Fruit fly (Drosophila melanogaster) whole organism, embryonic: ENCODE results near the gene CG31960.
A peak's percentile ranks its signal among the peaks of the same experiment; 100 is the strongest.

Experiments used
- Atf6 ChIP-seq: fragments of 200-800 bp; sonication (Bioruptor generic); IDR thresholded peaks from 2 replicates; pipeline ENCODE4 v1.3.6; 2022; ENCODE audit warnings: missing biosample characterization, missing genetic modification characterization
- Bteb2 ChIP-seq: fragments of 200-800 bp; sonication (Bioruptor generic); optimal IDR thresholded peaks from 2 replicates; lab custom pipeline; 2016; ENCODE audit warnings: missing biosample characterization, missing genetic modification characterization
- CG10565 ChIP-seq: fragments of 200-800 bp; sonication (Bioruptor generic); optimal IDR thresholded peaks from 3 replicates; lab custom pipeline; 2016; ENCODE audit warnings: missing biosample characterization, mild to moderate bottlenecking, missing genetic modification characterization
- CG11504 ChIP-seq: fragments of 200-800 bp; sonication (Bioruptor generic); optimal IDR thresholded peaks from 3 replicates; lab custom pipeline; 2019; ENCODE audit warnings: missing biosample characterization, mild to moderate bottlenecking, missing genetic modification characterization, moderate library complexity
- CG12236 ChIP-seq: fragments of 200-800 bp; sonication (Bioruptor generic); optimal IDR thresholded peaks from 2 replicates; lab custom pipeline; 2016; ENCODE audit warnings: missing biosample characterization, missing genetic modification characterization
- CG14965 ChIP-seq: fragments of 200-800 bp; sonication (Bioruptor generic); optimal IDR thresholded peaks from 2 replicates; lab custom pipeline; 2016; ENCODE audit warnings: missing biosample characterization, missing genetic modification characterization, borderline replicate concordance
- CG17385 ChIP-seq: fragments of 200-800 bp; sonication (Bioruptor generic); optimal IDR thresholded peaks from 3 replicates; lab custom pipeline; 2018; ENCODE audit warnings: missing biosample characterization, mild to moderate bottlenecking, missing genetic modification characterization
- CG17829 ChIP-seq: fragments of 200-800 bp; optimal IDR thresholded peaks from 2 replicates; lab custom pipeline; 2019; ENCODE audit warnings: missing biosample characterization, mild to moderate bottlenecking, missing genetic modification characterization, moderate library complexity
- CG18262 ChIP-seq: fragments of 200-800 bp; optimal IDR thresholded peaks from 3 replicates; lab custom pipeline; 2019; ENCODE audit warnings: missing biosample characterization, mild to moderate bottlenecking, missing genetic modification characterization, moderate library complexity
- CG1832 ChIP-seq: fragments of 200-800 bp; sonication (Bioruptor generic); optimal IDR thresholded peaks from 2 replicates; lab custom pipeline; 2017; ENCODE audit warnings: missing biosample characterization, mild to moderate bottlenecking, missing genetic modification characterization, inconsistent platforms
- CG18476 ChIP-seq: fragments of 200-800 bp; sonication (Bioruptor generic); optimal IDR thresholded peaks from 2 replicates; lab custom pipeline; 2016; ENCODE audit warnings: missing biosample characterization, mild to moderate bottlenecking, missing genetic modification characterization
- CG30403 ChIP-seq: fragments of 200-800 bp; sonication (Bioruptor generic); optimal IDR thresholded peaks from 3 replicates; lab custom pipeline; 2016; ENCODE audit warnings: missing biosample characterization, missing genetic modification characterization
- CG31388 ChIP-seq: fragments of 200-800 bp; sonication (Bioruptor generic); optimal IDR thresholded peaks from 2 replicates; lab custom pipeline; 2016; ENCODE audit warnings: missing biosample characterization, missing genetic modification characterization
- CG4282 ChIP-seq: fragments of 200-800 bp; sonication (Bioruptor generic); optimal IDR thresholded peaks from 2 replicates; lab custom pipeline; 2016; ENCODE audit warnings: missing biosample characterization, missing genetic modification characterization
- CG4617 ChIP-seq: fragments of 200-800 bp; sonication (Bioruptor generic); optimal IDR thresholded peaks from 3 replicates; lab custom pipeline; 2016; ENCODE audit warnings: missing biosample characterization, missing genetic modification characterization, borderline replicate concordance
- CG4707 ChIP-seq: fragments of 200-800 bp; sonication (Bioruptor generic); optimal IDR thresholded peaks from 2 replicates; lab custom pipeline; 2018; ENCODE audit warnings: missing biosample characterization, mild to moderate bottlenecking, missing genetic modification characterization, moderate library complexity
- CG4854 ChIP-seq: fragments of 200-800 bp; sonication (Bioruptor generic); optimal IDR thresholded peaks from 2 replicates; lab custom pipeline; 2016; ENCODE audit warnings: missing biosample characterization, missing genetic modification characterization, inconsistent platforms
- CG6765 ChIP-seq: fragments of 200-800 bp; sonication (Bioruptor generic); optimal IDR thresholded peaks from 3 replicates; lab custom pipeline; 2017; ENCODE audit warnings: missing biosample characterization, mild to moderate bottlenecking, missing genetic modification characterization
- CG7556 ChIP-seq: fragments of 200-800 bp; sonication (Bioruptor generic); optimal IDR thresholded peaks from 2 replicates; lab custom pipeline; 2017; ENCODE audit warnings: missing biosample characterization, mild to moderate bottlenecking, missing genetic modification characterization
- CG8089 ChIP-seq: fragments of 200-800 bp; sonication (Bioruptor generic); optimal IDR thresholded peaks from 3 replicates; lab custom pipeline; 2016; ENCODE audit warnings: missing biosample characterization, missing genetic modification characterization
- CG8388 ChIP-seq: fragments of 200-800 bp; sonication (Bioruptor generic); optimal IDR thresholded peaks from 2 replicates; lab custom pipeline; 2019; ENCODE audit warnings: missing biosample characterization, mild to moderate bottlenecking, missing genetic modification characterization, moderate library complexity
- CG9797 ChIP-seq: fragments of 200-800 bp; sonication (Bioruptor generic); optimal IDR thresholded peaks from 3 replicates; lab custom pipeline; 2018; ENCODE audit warnings: missing biosample characterization, mild to moderate bottlenecking, missing genetic modification characterization
- CG9932 ChIP-seq: fragments of 200-800 bp; sonication (Bioruptor generic); IDR thresholded peaks from 2 replicates; pipeline ENCODE4 v1.3.6; 2022; ENCODE audit warnings: missing biosample characterization, missing genetic modification characterization
- CkIIα-i1 ChIP-seq: fragments of 200-800 bp; sonication (Bioruptor generic); IDR thresholded peaks from 2 replicates; pipeline ENCODE4 v1.3.6; 2022; ENCODE audit warnings: missing biosample characterization, missing genetic modification characterization
- Elba2 ChIP-seq: fragments of 200-800 bp; sonication (Bioruptor generic); optimal IDR thresholded peaks from 3 replicates; lab custom pipeline; 2016; ENCODE audit warnings: missing biosample characterization, missing genetic modification characterization
- HLH54F ChIP-seq: fragments of 200-800 bp; sonication (Bioruptor generic); optimal IDR thresholded peaks from 3 replicates; lab custom pipeline; 2016; ENCODE audit warnings: missing biosample characterization, missing genetic modification characterization
- Hmx ChIP-seq: fragments of 200-800 bp; sonication (Bioruptor generic); optimal IDR thresholded peaks from 2 replicates; lab custom pipeline; 2016; ENCODE audit warnings: missing biosample characterization, missing genetic modification characterization
- NFAT ChIP-seq: fragments of 200-800 bp; sonication (Bioruptor generic); IDR thresholded peaks from 2 replicates; pipeline ENCODE4 v1.3.6; 2022; ENCODE audit warnings: missing biosample characterization, missing genetic modification characterization
- Oli ChIP-seq: fragments of 200-800 bp; sonication (Bioruptor generic); optimal IDR thresholded peaks from 2 replicates; lab custom pipeline; 2018; ENCODE audit warnings: missing biosample characterization, mild to moderate bottlenecking, missing genetic modification characterization, moderate library complexity
- Rx ChIP-seq: fragments of 200-800 bp; sonication (Bioruptor generic); IDR thresholded peaks from 2 replicates; pipeline ENCODE4 v1.3.6; 2022; ENCODE audit warnings: missing biosample characterization, missing genetic modification characterization
- ab ChIP-seq: fragments of 200-800 bp; sonication (Bioruptor generic); optimal IDR thresholded peaks from 2 replicates; lab custom pipeline; 2016; ENCODE audit warnings: missing biosample characterization, missing genetic modification characterization
- ase ChIP-seq: fragments of 200-800 bp; sonication (Bioruptor generic); IDR thresholded peaks from 3 replicates; pipeline ENCODE4 v1.3.6; 2022; ENCODE audit warnings: missing biosample characterization, missing genetic modification characterization
- bbx ChIP-seq: fragments of 200-800 bp; sonication (Bioruptor generic); IDR thresholded peaks from 2 replicates; pipeline ENCODE4 v1.3.6; 2022; ENCODE audit warnings: missing biosample characterization, missing genetic modification characterization; ENCODE audit not compliant: partially characterized antibody
- bigmax ChIP-seq: fragments of 200-800 bp; sonication (Bioruptor generic); optimal IDR thresholded peaks from 2 replicates; lab custom pipeline; 2018; ENCODE audit warnings: missing biosample characterization, mild to moderate bottlenecking, missing genetic modification characterization
- crp ChIP-seq, 2 experiments: fragments of 200-800 bp; sonication (Bioruptor generic); optimal IDR thresholded peaks; 2 replicates in 1 of 2; 3 replicates in 1 of 2; lab custom pipeline; 2017; ENCODE audit warnings: missing biosample characterization in 2 of 2, missing genetic modification characterization in 2 of 2, mild to moderate bottlenecking in 1 of 2, moderate library complexity in 1 of 2
- dan ChIP-seq: fragments of 200-800 bp; sonication (Bioruptor generic); IDR thresholded peaks from 2 replicates; pipeline ENCODE4 v1.3.6; 2022; ENCODE audit warnings: missing biosample characterization, missing genetic modification characterization
- dimm ChIP-seq: fragments of 200-800 bp; sonication (Bioruptor generic); IDR thresholded peaks from 2 replicates; pipeline ENCODE4 v1.3.6; 2022; ENCODE audit warnings: missing biosample characterization, missing genetic modification characterization
- dpn ChIP-seq, 2 experiments: fragments of 200-800 bp; sonication (Bioruptor generic); optimal IDR thresholded peaks; 3 replicates each; lab custom pipeline; 2016; ENCODE audit warnings: missing biosample characterization in 2 of 2, missing genetic modification characterization in 2 of 2
- esg ChIP-seq: fragments of 200-800 bp; sonication (Bioruptor generic); conservative IDR thresholded peaks from 2 replicates; pipeline ENCODE4 v1.3.6; 2022; ENCODE audit warnings: missing biosample characterization, missing genetic modification characterization
- eyg ChIP-seq: fragments of 200-800 bp; sonication (Bioruptor generic); optimal IDR thresholded peaks from 3 replicates; lab custom pipeline; 2016; ENCODE audit warnings: missing biosample characterization, missing genetic modification characterization
- kay ChIP-seq: fragments of 200-800 bp; sonication (Bioruptor generic); optimal IDR thresholded peaks from 2 replicates; lab custom pipeline; 2016; ENCODE audit warnings: missing biosample characterization, missing genetic modification characterization
- kni ChIP-seq: fragments of 200-800 bp; sonication (Bioruptor generic); optimal IDR thresholded peaks from 3 replicates; lab custom pipeline; 2017; ENCODE audit warnings: mild to moderate bottlenecking, missing biosample characterization, missing genetic modification reagents, missing genetic modification characterization
- mam ChIP-seq: fragments of 200-800 bp; sonication (Bioruptor generic); optimal IDR thresholded peaks from 3 replicates; lab custom pipeline; 2016; ENCODE audit warnings: missing biosample characterization, missing genetic modification characterization
- nmo ChIP-seq: fragments of 200-800 bp; sonication (Bioruptor generic); optimal IDR thresholded peaks from 2 replicates; lab custom pipeline; 2018; ENCODE audit warnings: missing biosample characterization, mild to moderate bottlenecking, missing genetic modification characterization, moderate library complexity
- p53 ChIP-seq: fragments of 200-800 bp; sonication (Bioruptor generic); optimal IDR thresholded peaks from 2 replicates; lab custom pipeline; 2016; ENCODE audit warnings: missing biosample characterization, missing genetic modification characterization
- row ChIP-seq: fragments of 200-800 bp; sonication (Bioruptor generic); IDR thresholded peaks from 3 replicates; pipeline ENCODE4 v1.3.6; 2022; ENCODE audit warnings: missing biosample characterization, missing genetic modification characterization
- sim ChIP-seq: fragments of 200-800 bp; sonication (Bioruptor generic); IDR thresholded peaks from 2 replicates; pipeline ENCODE4 v1.3.6; 2022; ENCODE audit warnings: missing biosample characterization, missing genetic modification characterization
- tio ChIP-seq: fragments of 200-800 bp; sonication (Bioruptor generic); optimal IDR thresholded peaks from 2 replicates; lab custom pipeline; 2017; ENCODE audit warnings: missing biosample characterization, missing genetic modification characterization, inconsistent platforms
- wek ChIP-seq: fragments of 200-800 bp; sonication (Bioruptor generic); optimal IDR thresholded peaks from 3 replicates; lab custom pipeline; 2018; ENCODE audit warnings: missing biosample characterization, mild to moderate bottlenecking, missing genetic modification characterization, moderate library complexity
- zen2 ChIP-seq: fragments of 200-800 bp; sonication (Bioruptor generic); IDR thresholded peaks from 3 replicates; pipeline ENCODE4 v1.3.6; 2022; ENCODE audit warnings: missing biosample characterization, missing genetic modification characterization; ENCODE audit not compliant: partially characterized antibody

CG31960 gene

DNA sequence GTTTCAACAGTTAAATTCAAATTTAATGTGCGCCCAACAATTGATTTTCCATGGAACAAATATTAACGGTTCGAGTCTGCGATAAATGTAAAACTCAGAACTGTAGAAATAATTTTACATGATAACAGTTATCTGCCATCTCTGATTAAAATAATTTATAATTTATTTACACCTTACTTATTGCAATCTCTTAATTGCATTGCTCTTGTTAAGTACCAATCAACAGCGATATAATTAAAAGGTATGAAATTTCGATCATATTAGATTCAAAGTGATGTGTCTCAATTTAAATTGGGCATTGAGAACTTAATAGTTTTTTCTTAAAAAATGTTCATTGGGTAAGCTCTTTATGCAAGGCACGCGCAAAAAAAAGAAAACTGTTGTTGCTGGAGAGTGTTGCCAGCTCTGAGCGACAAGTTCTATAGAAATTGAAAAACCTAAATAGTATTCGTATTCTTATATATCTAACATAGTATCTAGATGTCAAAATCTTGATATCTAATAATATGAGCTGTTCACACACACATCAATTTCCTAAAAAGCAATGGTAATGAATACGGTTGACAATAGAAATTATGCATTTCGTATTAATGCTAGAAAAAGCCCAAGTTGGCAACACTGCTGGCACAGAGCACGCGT lies 18.2 kb downstream of the CG31960 start (continued):
- peak; percentile 10 for TF ChIP-seq CG10565
- no peak for TF ChIP-seq CG8388 (GFP tag; lab: Kevin White, UChicago)
- TF ChIP-seq Rx (GFP tag; lab: Robert Waterston, UW) = no peak
- no peak for TF ChIP-seq CG11504
- no peak for TF ChIP-seq sim (GFP tag; lab: Robert Waterston, UW)
- peak; percentile 94 for TF ChIP-seq row (GFP tag; lab: Robert Waterston, UW)
- no peak for TF ChIP-seq bigmax (GFP tag; lab: Kevin White, UChicago)
- TF ChIP-seq nmo (GFP tag; lab: Kevin White, UChicago) = peak; percentile 69
- no peak for TF ChIP-seq NFAT (GFP tag; lab: Robert Waterston, UW)
- no peak for TF ChIP-seq CG9797 (GFP tag; lab: Kevin White, UChicago)
- TF ChIP-seq CG7556 (GFP tag; lab: Kevin White, UChicago) = peak; percentile 28
- peak; percentile 46 for TF ChIP-seq CG6765
- 0 out of 2 replicates have a peak, but pooled peaks have one; percentile 29 for TF ChIP-seq esg (GFP tag; lab: Robert Waterston, UW)
- no peak for TF ChIP-seq Elba2
- no peak for TF ChIP-seq dan (GFP tag; lab: Robert Waterston, UW)
- TF ChIP-seq kni = peak; percentile 14
- no peak for TF ChIP-seq CG8089 (GFP tag; lab: Kevin White, UChicago)
- TF ChIP-seq CG31388 (GFP tag; lab: Kevin White, UChicago) = peak; percentile 20
- TF ChIP-seq Bteb2 = peak; percentile 54
- TF ChIP-seq p53 (GFP tag; lab: Kevin White, UChicago) = no peak
- no peak for TF ChIP-seq CG4282 (GFP tag; lab: Kevin White, UChicago)
- TF ChIP-seq CG12236 (GFP tag; lab: Kevin White, UChicago) = no peak
- no peak for TF ChIP-seq wek
- TF ChIP-seq dimm (GFP tag; lab: Robert Waterston, UW) = no peak
- peak; percentile 72 for TF ChIP-seq CG30403 (GFP tag; lab: Kevin White, UChicago)
- peak; percentile 53 for TF ChIP-seq mam (GFP tag; lab: Kevin White, UChicago)
- no peak for TF ChIP-seq ab (GFP tag; lab: Kevin White, UChicago)
- TF ChIP-seq Hmx (GFP tag; lab: Kevin White, UChicago) = no peak
- no peak for TF ChIP-seq CkIIα-i1
- peak; percentile 71 for TF ChIP-seq Oli
- peak; percentile 73 for TF ChIP-seq CG17829
- peak; percentile 56 for TF ChIP-seq CG17385 (GFP tag; lab: Kevin White, UChicago)
- peak; percentile 36; the same call in 1 of the 3 replicates for TF ChIP-seq ase (GFP tag; lab: Robert Waterston, UW)
- peak; percentile 83 for TF ChIP-seq CG9932 (GFP tag; lab: Robert Waterston, UW)
- TF ChIP-seq CG14965 (GFP tag; lab: Kevin White, UChicago) = no peak
- peak; percentile 55 for TF ChIP-seq tio (GFP tag; lab: Kevin White, UChicago)
- TF ChIP-seq eyg (GFP tag; lab: Kevin White, UChicago) = peak; percentile 46
- no peak for TF ChIP-seq zen2 (GFP tag; lab: Robert Waterston, UW)
- TF ChIP-seq CG4854 (GFP tag; lab: Kevin White, UChicago) = no peak
- peak in 1 of 2 experiments; percentile 20 for TF ChIP-seq crp (GFP tag; optimal IDR thresholded peaks at IDR 0.05; lab: Kevin White, UChicago)
- peak; percentile 70 for TF ChIP-seq CG18476 (GFP tag; lab: Kevin White, UChicago)
- TF ChIP-seq dpn (GFP tag; optimal IDR thresholded peaks at IDR 0.05; lab: Kevin White, UChicago) = peak; percentile 56 to 58
- TF ChIP-seq Atf6 (GFP tag; lab: Robert Waterston, UW) = peak; percentile 75
- peak; percentile 24 for TF ChIP-seq CG18262 (tag; lab: Kevin White, UChicago)
- no peak for TF ChIP-seq CG1832 (GFP tag; lab: Kevin White, UChicago)
- TF ChIP-seq bbx (GFP tag; lab: Robert Waterston, UW) = no peak
- no peak for TF ChIP-seq kay (GFP tag; lab: Kevin White, UChicago)
- TF ChIP-seq CG4707 (GFP tag; lab: Kevin White, UChicago) = peak; percentile 63
- TF ChIP-seq CG4617 (GFP tag; lab: Kevin White, UChicago) = no peak
- TF ChIP-seq HLH54F = peak; percentile 58
